Worm (Caenorhabditis elegans) whole organism, young adult: ENCODE results near the gene str-6.

Source experiments
- B0019.2 ChIP-seq: fragments of 200-800 bp; sonication (Bioruptor generic); conservative IDR thresholded peaks from 2 replicates; pipeline ENCODE4 v1.3.6; 2022; ENCODE audit warnings: missing genetic modification reagents, missing genetic modification characterization, missing compliant biosample characterization
- B0035.1 ChIP-seq: sonication (generic microtip); optimal IDR thresholded peaks from 2 replicates; lab custom pipeline; 2016; ENCODE audit warnings: missing genetic modification characterization, mild to moderate bottlenecking, missing compliant biosample characterization, missing genotype, missing genetic modification reagents
- C17E4.6 ChIP-seq: fragments of 200-800 bp; sonication (Bioruptor generic); IDR thresholded peaks from 2 replicates; pipeline ENCODE4 v1.3.6; 2022; ENCODE audit warnings: missing genetic modification reagents, missing genetic modification characterization, missing compliant biosample characterization
- F33H1.4 ChIP-seq: fragments of 200-800 bp; sonication (Bioruptor generic); IDR thresholded peaks from 2 replicates; pipeline ENCODE4 v1.3.6; 2022; ENCODE audit warnings: missing genetic modification reagents, missing genetic modification characterization, missing compliant biosample characterization
- F39B2.1 ChIP-seq: fragments of 200-800 bp; sonication (Bioruptor generic); IDR thresholded peaks from 2 replicates; pipeline ENCODE4 v1.3.6; 2022; ENCODE audit warnings: missing genetic modification reagents, missing genetic modification characterization, missing compliant biosample characterization
- F55B11.4 ChIP-seq: sonication (generic microtip); optimal IDR thresholded peaks from 2 replicates; lab custom pipeline; 2016; ENCODE audit warnings: missing compliant biosample characterization, missing genetic modification characterization, borderline replicate concordance; ENCODE audit not compliant: insufficient read depth
- F57A8.1 ChIP-seq: fragments of 200-800 bp; sonication (Bioruptor generic); optimal IDR thresholded peaks from 2 replicates; lab custom pipeline; 2018; ENCODE audit warnings: mild to moderate bottlenecking, missing genetic modification characterization, moderate library complexity, missing compliant biosample characterization
- K12H6.12 ChIP-seq: fragments of 200-800 bp; sonication (Bioruptor generic); optimal IDR thresholded peaks from 2 replicates; lab custom pipeline; 2018; ENCODE audit warnings: mild to moderate bottlenecking, missing genetic modification characterization, missing compliant biosample characterization
- Y53F4B.3 ChIP-seq: fragments of 200-800 bp; sonication (Bioruptor generic); IDR thresholded peaks from 2 replicates; pipeline ENCODE4 v1.3.6; 2022; ENCODE audit warnings: missing genetic modification reagents, missing genetic modification characterization, missing compliant biosample characterization
- Y53G8AR.9 ChIP-seq: fragments of 200-800 bp; sonication (Bioruptor generic); conservative IDR thresholded peaks from 2 replicates; pipeline ENCODE4 v1.3.6; 2022; ENCODE audit warnings: missing genetic modification reagents, missing genetic modification characterization, missing compliant biosample characterization
- Y56A3A.18 ChIP-seq: fragments of 200-800 bp; sonication (Bioruptor generic); IDR thresholded peaks from 2 replicates; pipeline ENCODE4 v1.3.6; 2022; ENCODE audit warnings: missing genetic modification reagents, missing genetic modification characterization, missing compliant biosample characterization
- athp-1 ChIP-seq: sonication (generic microtip); optimal IDR thresholded peaks from 2 replicates; lab custom pipeline; 2017; ENCODE audit warnings: mild to moderate bottlenecking, missing genetic modification characterization, missing compliant biosample characterization
- cebp-2 ChIP-seq: fragments of 200-800 bp; sonication (Bioruptor generic); IDR thresholded peaks from 2 replicates; pipeline ENCODE4 v1.3.6; 2022; ENCODE audit warnings: missing genetic modification characterization, missing compliant biosample characterization
- ceh-100 ChIP-seq: fragments of 200-800 bp; sonication (Bioruptor generic); IDR thresholded peaks from 2 replicates; pipeline ENCODE4 v1.3.6; 2022; ENCODE audit warnings: missing genetic modification reagents, missing genetic modification characterization, missing compliant biosample characterization
- ceh-27 ChIP-seq: fragments of 200-800 bp; sonication (Bioruptor generic); optimal IDR thresholded peaks from 2 replicates; lab custom pipeline; 2018; ENCODE audit warnings: mild to moderate bottlenecking, missing genetic modification characterization, moderate library complexity, missing compliant biosample characterization
- ceh-58 ChIP-seq: fragments of 200-800 bp; sonication (Bioruptor generic); IDR thresholded peaks from 2 replicates; pipeline ENCODE4 v1.3.6; 2022; ENCODE audit warnings: missing genetic modification characterization, missing compliant biosample characterization
- ceh-79 ChIP-seq: sonication (generic microtip); optimal IDR thresholded peaks from 2 replicates; lab custom pipeline; 2017; ENCODE audit warnings: mild to moderate bottlenecking, missing genetic modification characterization, missing compliant biosample characterization
- dox-1 ChIP-seq: fragments of 200-800 bp; sonication (Bioruptor generic); IDR thresholded peaks from 2 replicates; pipeline ENCODE4 v1.3.6; 2022; ENCODE audit warnings: missing genetic modification reagents, missing genetic modification characterization, missing compliant biosample characterization
- dpff-1 ChIP-seq: sonication (generic microtip); optimal IDR thresholded peaks from 2 replicates; lab custom pipeline; 2017; ENCODE audit warnings: mild to moderate bottlenecking, missing genetic modification characterization, missing compliant biosample characterization
- dpl-1 ChIP-seq: fragments of 150-350 bp; optimal IDR thresholded peaks from 2 replicates; lab custom pipeline; 2014; ENCODE audit warnings: missing biosample characterization, missing genetic modification reagents, missing genetic modification characterization
- ets-4 ChIP-seq: fragments of 200-800 bp; sonication (Bioruptor generic); optimal IDR thresholded peaks from 2 replicates; lab custom pipeline; 2018; ENCODE audit warnings: mild to moderate bottlenecking, missing genetic modification characterization, missing compliant biosample characterization
- hmg-20 ChIP-seq: fragments of 200-800 bp; sonication (Bioruptor generic); IDR thresholded peaks from 2 replicates; pipeline ENCODE4 v1.3.6; 2022; ENCODE audit warnings: missing genetic modification reagents, missing genetic modification characterization, missing compliant biosample characterization
- lin-40 ChIP-seq: sonication (generic microtip); optimal IDR thresholded peaks from 2 replicates; lab custom pipeline; 2016; ENCODE audit warnings: missing genetic modification characterization, mild to moderate bottlenecking, missing compliant biosample characterization, missing genotype, missing genetic modification reagents
- mel-28 ChIP-seq: sonication (generic microtip); optimal IDR thresholded peaks from 2 replicates; lab custom pipeline; 2016; ENCODE audit warnings: borderline replicate concordance, mild to moderate bottlenecking, missing genetic modification characterization, missing compliant biosample characterization
- nfya-1 ChIP-seq: sonication (generic microtip); optimal IDR thresholded peaks from 2 replicates; lab custom pipeline; 2017; ENCODE audit warnings: antibody characterized with exemption, missing compliant biosample characterization, missing genetic modification characterization, borderline replicate concordance; ENCODE audit not compliant: insufficient read depth
- nhr-120 ChIP-seq: fragments of 200-800 bp; sonication (Bioruptor generic); IDR thresholded peaks from 2 replicates; pipeline ENCODE4 v1.3.6; 2022; ENCODE audit warnings: missing genetic modification characterization, missing compliant biosample characterization
- nhr-27 ChIP-seq: fragments of 200-800 bp; sonication (Bioruptor generic); optimal IDR thresholded peaks from 2 replicates; lab custom pipeline; 2018; ENCODE audit warnings: mild to moderate bottlenecking, missing genetic modification characterization, moderate library complexity, missing compliant biosample characterization
- nhr-90 ChIP-seq: sonication (generic microtip); optimal IDR thresholded peaks from 2 replicates; lab custom pipeline; 2016; ENCODE audit warnings: missing genotype, mild to moderate bottlenecking, missing genetic modification characterization, missing compliant biosample characterization
- pha-4 ChIP-seq: fragments of 150-350 bp; sonication (generic microtip); optimal IDR thresholded peaks from 2 replicates; lab custom pipeline; 2014; ENCODE audit warnings: missing biosample characterization, missing genetic modification reagents, missing genetic modification characterization
- rcor-1 ChIP-seq: fragments of 200-800 bp; sonication (Bioruptor generic); IDR thresholded peaks from 2 replicates; pipeline ENCODE4 v1.3.6; 2022; ENCODE audit warnings: missing genetic modification reagents, missing genetic modification characterization, missing compliant biosample characterization
- snpc-1.1 ChIP-seq: sonication (generic microtip); optimal IDR thresholded peaks from 2 replicates; lab custom pipeline; 2017; ENCODE audit warnings: missing genetic modification characterization, mild to moderate bottlenecking, missing compliant biosample characterization, antibody characterized with exemption, moderate library complexity, missing genotype, missing genetic modification reagents; ENCODE audit not compliant: insufficient read depth
- snpc-1.3 ChIP-seq: sonication (generic microtip); optimal IDR thresholded peaks from 2 replicates; lab custom pipeline; 2017; ENCODE audit warnings: missing genetic modification characterization, mild to moderate bottlenecking, missing compliant biosample characterization, antibody characterized with exemption, moderate library complexity, missing genotype, missing genetic modification reagents; ENCODE audit not compliant: insufficient read depth
- somi-1 ChIP-seq: fragments of 200-800 bp; sonication (Bioruptor generic); optimal IDR thresholded peaks from 2 replicates; lab custom pipeline; 2018; ENCODE audit warnings: mild to moderate bottlenecking, missing genetic modification characterization, missing compliant biosample characterization
- unc-130 ChIP-seq: sonication (generic microtip); optimal IDR thresholded peaks from 2 replicates; lab custom pipeline; 2016; ENCODE audit warnings: missing genetic modification reagents, missing genetic modification characterization, missing compliant biosample characterization
- zfh-2 ChIP-seq: fragments of 200-800 bp; sonication (Bioruptor generic); conservative IDR thresholded peaks from 2 replicates; pipeline ENCODE4 v1.3.6; 2022; ENCODE audit warnings: missing genetic modification reagents, missing genetic modification characterization, missing compliant biosample characterization
- ztf-22 ChIP-seq: fragments of 200-800 bp; sonication (Bioruptor generic); optimal IDR thresholded peaks from 2 replicates; lab custom pipeline; 2018; ENCODE audit warnings: mild to moderate bottlenecking, missing genetic modification characterization, moderate library complexity, missing compliant biosample characterization
- ztf-25 ChIP-seq: fragments of 200-800 bp; sonication (Bioruptor generic); IDR thresholded peaks from 2 replicates; pipeline ENCODE4 v1.3.6; 2022; ENCODE audit warnings: missing genetic modification reagents, missing genetic modification characterization, missing compliant biosample characterization
- ztf-6 ChIP-seq: fragments of 200-800 bp; sonication (Bioruptor generic); IDR thresholded peaks from 2 replicates; pipeline ENCODE4 v1.3.6; 2022; ENCODE audit warnings: missing genetic modification reagents, missing genetic modification characterization, missing compliant biosample characterization

Gene str-6

ce11 chrV:15750130-15750529 is at the start of gene str-6:
str-6 (minus strand) TSS chrV:15750230.
- no peak for TF ChIP-seq F33H1.4 (GFP tag; lab: Robert Waterston, UW)
- no peak for TF ChIP-seq Y53G8AR.9 (GFP tag; lab: Robert Waterston, UW)
- no peak for TF ChIP-seq nfya-1 (tag; lab: Kevin White, UChicago)
- TF ChIP-seq somi-1 (GFP tag; lab: Kevin White, UChicago) = no peak
- no peak for TF ChIP-seq zfh-2
- no peak for TF ChIP-seq athp-1 (tag; lab: Kevin White, UChicago)
- no peak for TF ChIP-seq nhr-120 (GFP tag; lab: Robert Waterston, UW)
- no peak for TF ChIP-seq snpc-1.3 (tag; lab: Kevin White, UChicago)
- TF ChIP-seq pha-4 (tag; lab: Kevin White, UChicago) = no peak
- no peak for TF ChIP-seq dpff-1 (tag; lab: Kevin White, UChicago)
- no peak for TF ChIP-seq cebp-2 (GFP tag; lab: Robert Waterston, UW)
- no peak for TF ChIP-seq F57A8.1 (GFP tag; lab: Kevin White, UChicago)
- TF ChIP-seq Y56A3A.18 = no peak
- TF ChIP-seq ztf-22 (GFP tag; lab: Kevin White, UChicago) = no peak
- TF ChIP-seq C17E4.6 (GFP tag; lab: Robert Waterston, UW) = no peak

- TF ChIP-seq mel-28 (tag; lab: Kevin White, UChicago) (no peak), ztf-25 (no peak), rcor-1 (GFP tag; lab: Robert Waterston, UW) (no peak), ztf-22 (GFP tag; lab: Kevin White, UChicago) (no peak), hmg-20 (no peak), Y53F4B.3 (GFP tag; lab: Robert Waterston, UW) (no peak), snpc-1.1 (no peak), B0035.1 (tag; lab: Kevin White, UChicago) (no peak), B0019.2 (GFP tag; lab: Robert Waterston, UW) (no peak), F39B2.1 (GFP tag; lab: Robert Waterston, UW) (no peak), ets-4 (GFP tag; lab: Kevin White, UChicago) (no peak), snpc-1.3 (tag; lab: Kevin White, UChicago) (no peak), nhr-27 (no peak), Y56A3A.18 (no peak), unc-130 (no peak), lin-40 (tag; lab: Kevin White, UChicago) (no peak), ceh-79 (tag; lab: Kevin White, UChicago) (no peak), ztf-6 (GFP tag; lab: Robert Waterston, UW) (no peak), dpff-1 (tag; lab: Kevin White, UChicago) (no peak)
- TF ChIP-seq, all 124 proteins: peak for 0
Measured at ce11 chrV:15798108-15798507, 48.1 kb upstream of the str-6 start, which contains the start of gene T26E4.10. T26E4.10 (minus strand) TSS chrV:15798208.

- no peak for TF ChIP-seq ceh-100 (GFP tag; lab: Robert Waterston, UW)
- no peak for TF ChIP-seq F55B11.4 (tag; lab: Kevin White, UChicago)
- TF ChIP-seq K12H6.12 = no peak
- no peak for TF ChIP-seq lin-40 (tag; lab: Kevin White, UChicago)
- no peak for TF ChIP-seq unc-130
- no peak for TF ChIP-seq dox-1 (GFP tag; lab: Robert Waterston, UW)
- no peak for TF ChIP-seq nhr-90
- no peak for TF ChIP-seq dpl-1
- no peak for TF ChIP-seq nhr-27
- TF ChIP-seq snpc-1.1 = no peak
- TF ChIP-seq ceh-27 (GFP tag; lab: Kevin White, UChicago) = no peak
- TF ChIP-seq ceh-58 (GFP tag; lab: Robert Waterston, UW) = no peak
Measured at ce11 chrV:15796087-15796486, 46.1 kb upstream of the str-6 start, which contains the start of gene nhr-223. nhr-223 (plus strand) TSS chrV:15796387.
